Worm (Caenorhabditis elegans) whole organism, L4/young adult: Measurements from ENCODE around the gene nhr-95.

Experiments used
- W03F9.2 ChIP-seq: fragments of 150-350 bp; optimal IDR thresholded peaks from 2 replicates; lab custom pipeline; 2014; ENCODE audit warnings: missing biosample characterization, missing genetic modification characterization
- dao-5 ChIP-seq: sonication (generic microtip); optimal IDR thresholded peaks from 2 replicates; lab custom pipeline; 2016; ENCODE audit warnings: missing genotype, missing genetic modification characterization, moderate library complexity, missing compliant biosample characterization
- him-1 ChIP-seq: sonication (generic microtip); optimal IDR thresholded peaks from 2 replicates; lab custom pipeline; 2016; ENCODE audit warnings: missing genotype, missing genetic modification reagents, missing genetic modification characterization, missing compliant biosample characterization

Gene nhr-95

ce11 chrV:19049140-19050092 is 33.0 kb downstream of the nhr-95 start:
- TF ChIP-seq him-1 (tag; lab: Kevin White, UChicago) (no peak), dao-5 (tag; lab: Kevin White, UChicago) (no peak)

ce11 chrV:19047442-19047841 is 35.0 kb downstream of the nhr-95 start:
- TF ChIP-seq W03F9.2: no peak

- TF ChIP-seq dao-5 (tag; lab: Kevin White, UChicago): no peak
Measured at ce11 chrV:19044753-19045152, 37.7 kb downstream of the nhr-95 start, which contains the start of gene asp-15. asp-15 (minus strand) TSS chrV:19044853.

DNA sequence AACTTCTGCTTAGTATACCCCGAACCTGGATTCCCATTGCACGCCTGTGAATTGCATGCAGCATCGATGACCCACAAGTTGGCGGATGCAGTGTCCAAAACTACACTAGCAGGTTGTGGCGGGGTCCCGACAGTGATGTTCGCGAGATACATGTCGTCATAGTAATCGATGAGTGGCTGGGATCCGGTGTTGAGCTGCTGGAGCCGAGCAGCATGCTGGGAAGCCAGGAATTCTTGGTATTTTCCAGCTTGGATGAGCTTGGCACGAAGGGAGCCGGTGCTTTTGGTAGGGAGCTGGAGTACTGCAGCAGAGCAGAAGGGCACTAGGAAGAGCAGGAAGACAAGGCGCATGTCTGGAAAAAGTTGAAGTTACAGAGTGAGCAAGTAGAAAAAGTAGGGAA is 40.2 kb downstream of the nhr-95 start, which contains the start of gene asp-16:
Gene asp-16, minus strand, starts transcription at position 350 of the 400 bp plus-strand sequence.
- TF ChIP-seq W03F9.2: no peak
- TF ChIP-seq him-1 (tag; lab: Kevin White, UChicago): no peak
- TF ChIP-seq dao-5 (tag; lab: Kevin White, UChicago): no peak

DNA sequence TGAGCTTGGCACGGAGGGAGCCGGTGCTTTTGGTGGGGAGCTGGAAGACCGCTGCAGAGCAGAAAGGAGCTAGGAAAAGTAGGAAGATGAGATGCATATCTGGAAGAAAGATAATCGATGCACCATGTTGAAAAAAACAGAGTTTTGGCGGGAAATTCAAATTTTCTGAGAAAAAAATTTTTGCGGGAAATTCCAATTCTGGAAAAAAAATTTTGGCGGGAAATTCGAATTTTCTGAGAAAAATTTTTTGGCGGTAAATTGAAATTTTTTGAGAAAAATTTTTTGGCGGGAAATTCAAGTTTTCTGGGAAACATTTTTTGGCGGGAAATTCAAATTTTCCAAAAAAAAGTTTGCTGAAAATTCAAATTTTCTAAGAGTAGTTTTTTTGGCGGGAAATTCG is 45.2 kb downstream of the nhr-95 start, which contains the start of gene asp-17:
Gene asp-17, minus strand, starts transcription at position 101 of the 400 bp plus-strand sequence.
- TF ChIP-seq W03F9.2 (no peak), dao-5 (tag; lab: Kevin White, UChicago) (no peak), him-1 (tag; lab: Kevin White, UChicago) (no peak)

ce11 chrV:19036061-19036460 is 46.4 kb downstream of the nhr-95 start:
- TF ChIP-seq W03F9.2 (no peak), him-1 (tag; lab: Kevin White, UChicago) (no peak), dao-5 (tag; lab: Kevin White, UChicago) (no peak)

ce11 chrV:19031456-19031855 is 51.0 kb downstream of the nhr-95 start, which contains the start of gene Y39B6A.27:
Y39B6A.27 (plus strand) TSS chrV:19031756.
- TF ChIP-seq W03F9.2 (no peak), him-1 (tag; lab: Kevin White, UChicago) (no peak), dao-5 (tag; lab: Kevin White, UChicago) (no peak)

- TF ChIP-seq him-1 (tag; lab: Kevin White, UChicago): no peak
- no peak for TF ChIP-seq W03F9.2
- TF ChIP-seq dao-5 (tag; lab: Kevin White, UChicago): no peak
Measured at ce11 chrV:19027338-19027737, 55.1 kb downstream of the nhr-95 start.
